Worm (Caenorhabditis elegans): ENCODE data around the gene efa-6.

Gene efa-6

DNA sequence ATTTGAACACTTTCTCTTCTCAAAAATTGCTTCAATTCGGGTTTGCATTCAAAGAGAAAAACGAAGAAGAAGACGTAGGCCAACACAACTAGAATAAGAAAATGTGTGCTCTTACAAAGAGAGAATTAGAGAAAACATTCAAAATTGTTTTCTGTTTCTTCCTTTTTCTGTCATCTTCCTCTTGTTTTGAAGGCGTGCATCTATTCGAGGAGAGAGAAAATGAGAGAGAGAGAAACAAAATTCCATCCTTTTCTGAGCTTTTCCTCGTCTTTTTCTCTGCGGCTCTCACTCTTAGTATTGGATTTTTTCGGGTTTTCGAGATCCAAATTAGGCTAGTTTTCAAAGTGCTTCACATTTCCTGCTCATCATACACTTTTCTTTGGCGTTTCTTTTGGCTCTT lies 37.0 kb upstream of the efa-6 start (continued):
- TF ChIP-seq dpl-1 (GFP tag; optimal IDR thresholded peaks at IDR 0.05) (peak in 1 of 3 experiments; percentile 57), nhr-76 (tag; optimal IDR thresholded peaks at IDR 0.05) (no peak), isw-1 (GFP tag; IDR thresholded peaks at IDR 0.05) (peak; percentile 37), fkh-4 (tag; optimal IDR thresholded peaks at IDR 0.05; ENCODE audit: borderline replicate concordance) (no peak), nhr-20 (tag; optimal IDR thresholded peaks at IDR 0.05) (no peak)

- TF ChIP-seq efl-1 (optimal IDR thresholded peaks at IDR 0.05): no peak
- peak in 1 of 2 experiments; percentile 77 for TF ChIP-seq efl-1 (GFP tag; optimal IDR thresholded peaks at IDR 0.05 in 1 of 2)
- TF ChIP-seq elt-2 (tag; optimal IDR thresholded peaks at IDR 0.05): no peak
- no peak for TF ChIP-seq dsc-1 (tag; optimal IDR thresholded peaks at IDR 0.05)
Observed at ce11 chrIV:12650597-12650996, 36.1 kb upstream of the efa-6 start.

- TF ChIP-seq fkh-8 (tag; optimal IDR thresholded peaks at IDR 0.05) (no peak), rnt-1 (tag; optimal IDR thresholded peaks at IDR 0.05) (no peak), swsn-7 (tag; optimal IDR thresholded peaks at IDR 0.05) (no peak), blmp-1 (tag; optimal IDR thresholded peaks at IDR 0.05) (peak; percentile 58), mep-1 (tag; optimal IDR thresholded peaks at IDR 0.05) (no peak), lin-14 (GFP tag; optimal IDR thresholded peaks at IDR 0.05) (no peak), elt-3 (tag; optimal IDR thresholded peaks at IDR 0.05) (peak in 3 of 6 experiments; percentile 2 to 63 (median 8)), pax-3 (tag; optimal IDR thresholded peaks at IDR 0.05) (no peak), dsc-1 (tag; optimal IDR thresholded peaks at IDR 0.05) (no peak), nhr-85 (tag) (peak; percentile 57), F16B12.6 (tag; optimal IDR thresholded peaks at IDR 0.05) (no peak), mab-9 (GFP tag; IDR thresholded peaks at IDR 0.05) (no peak), ces-1 (GFP tag; optimal IDR thresholded peaks at IDR 0.05) (no peak), C16A3.4 (tag; optimal IDR thresholded peaks at IDR 0.05) (no peak), snu-23 (GFP tag; optimal IDR thresholded peaks at IDR 0.05) (no peak), nhr-90 (tag; optimal IDR thresholded peaks at IDR 0.05; ENCODE audit: poor library complexity) (no peak), unc-62 (GFP tag; optimal IDR thresholded peaks at IDR 0.05) (no peak), aha-1 (tag; optimal IDR thresholded peaks at IDR 0.05) (no peak), skn-1 (tag; optimal IDR thresholded peaks at IDR 0.05) (no peak), nhr-237 (tag; optimal IDR thresholded peaks at IDR 0.05) (no peak), lsy-2 (tag; optimal IDR thresholded peaks at IDR 0.05) (no peak), efl-3 (GFP tag; optimal IDR thresholded peaks at IDR 0.05) (no peak), isw-1 (GFP tag; IDR thresholded peaks at IDR 0.05) (no peak), elt-2 (tag; optimal IDR thresholded peaks at IDR 0.05) (no peak), egl-13 (tag; optimal IDR thresholded peaks at IDR 0.05) (no peak), aly-2 (tag; optimal IDR thresholded peaks at IDR 0.05) (no peak), xbp-1 (tag; optimal IDR thresholded peaks at IDR 0.05) (no peak)
Observed at ce11 chrIV:12640875-12641860, 26.6 kb upstream of the efa-6 start.

- TF ChIP-seq efl-1 (optimal IDR thresholded peaks at IDR 0.05): peak in 1 of 2 experiments; percentile 25
- TF ChIP-seq efl-1 (GFP tag; optimal IDR thresholded peaks at IDR 0.05 in 1 of 2): no peak
- TF ChIP-seq snu-23 (GFP tag; optimal IDR thresholded peaks at IDR 0.05): no peak
- no peak for TF ChIP-seq unc-98 (GFP tag; IDR thresholded peaks at IDR 0.05)
- TF ChIP-seq fos-1 (tag; optimal IDR thresholded peaks at IDR 0.05): no peak
- no peak for TF ChIP-seq sox-4 (tag; optimal IDR thresholded peaks at IDR 0.05)
- TF ChIP-seq ama-1 (optimal IDR thresholded peaks at IDR 0.05): no peak
Observed at ce11 chrIV:12640137-12640536, 25.6 kb upstream of the efa-6 start, which contains the start of gene vha-7. Gene vha-7 (plus strand): TSS chrIV:12640462.
